Worm (Caenorhabditis elegans) whole organism, L2 larva: Measurements from ENCODE around the gene ufl-1.

ENCODE experiments used
- C34F6.9 ChIP-seq: fragments of 150-350 bp; optimal IDR thresholded peaks from 2 replicates; lab custom pipeline; 2014; ENCODE audit warnings: missing biosample characterization, missing genetic modification characterization
- R02D3.7 ChIP-seq: fragments of 150-350 bp; optimal IDR thresholded peaks from 2 replicates; lab custom pipeline; 2014; ENCODE audit warnings: missing biosample characterization, missing genetic modification characterization
- Y55F3AM.14 ChIP-seq: fragments of 200-800 bp; sonication (Bioruptor generic); optimal IDR thresholded peaks from 2 replicates; lab custom pipeline; 2018; ENCODE audit warnings: mild to moderate bottlenecking, missing genetic modification characterization, missing compliant biosample characterization
- alr-1 ChIP-seq: fragments of 150-350 bp; optimal IDR thresholded peaks from 2 replicates; lab custom pipeline; 2014; ENCODE audit warnings: missing biosample characterization, missing genetic modification characterization
- aly-2 ChIP-seq: fragments of 150-350 bp; optimal IDR thresholded peaks from 2 replicates; lab custom pipeline; 2014; ENCODE audit warnings: missing biosample characterization, missing genetic modification characterization
- blmp-1 ChIP-seq: sonication (generic microtip); optimal IDR thresholded peaks from 2 replicates; lab custom pipeline; 2017; ENCODE audit warnings: missing genetic modification characterization, mild to moderate bottlenecking, missing compliant biosample characterization, antibody characterized with exemption, moderate library complexity; ENCODE audit not compliant: insufficient read depth
- ceh-16 ChIP-seq: fragments of 150-350 bp; optimal IDR thresholded peaks from 2 replicates; lab custom pipeline; 2014; ENCODE audit warnings: missing biosample characterization, missing genetic modification characterization
- ceh-82 ChIP-seq: fragments of 150-350 bp; optimal IDR thresholded peaks from 2 replicates; lab custom pipeline; 2014; ENCODE audit warnings: missing biosample characterization, missing genetic modification characterization
- crh-2 ChIP-seq: sonication (generic microtip); optimal IDR thresholded peaks from 2 replicates; lab custom pipeline; 2017; ENCODE audit warnings: missing biosample characterization, missing genetic modification characterization
- egl-27 ChIP-seq: sonication (generic microtip); optimal IDR thresholded peaks from 3 replicates; lab custom pipeline; 2017; ENCODE audit warnings: missing biosample characterization, missing genetic modification reagents, missing genetic modification characterization
- elt-1 ChIP-seq: fragments of 150-350 bp; optimal IDR thresholded peaks from 2 replicates; lab custom pipeline; 2014; ENCODE audit warnings: missing biosample characterization, missing genetic modification characterization
- fos-1 ChIP-seq: fragments of 150-350 bp; optimal IDR thresholded peaks from 2 replicates; lab custom pipeline; 2014; ENCODE audit warnings: missing biosample characterization, missing genetic modification characterization
- gmeb-1 ChIP-seq: fragments of 150-350 bp; optimal IDR thresholded peaks from 2 replicates; lab custom pipeline; 2014; ENCODE audit warnings: missing biosample characterization, missing genetic modification characterization
- lin-11 ChIP-seq: fragments of 150-350 bp; sonication (generic microtip); optimal IDR thresholded peaks from 2 replicates; lab custom pipeline; 2014; ENCODE audit warnings: missing biosample characterization, missing genetic modification characterization, inconsistent platforms, mixed read lengths
- lin-13 ChIP-seq: fragments of 150-350 bp; optimal IDR thresholded peaks from 2 replicates; lab custom pipeline; 2014; ENCODE audit warnings: missing biosample characterization, missing genetic modification reagents, missing genetic modification characterization
- lin-39 ChIP-seq: fragments of 150-350 bp; optimal IDR thresholded peaks from 2 replicates; lab custom pipeline; 2014; ENCODE audit warnings: missing biosample characterization, missing genetic modification reagents, missing genetic modification characterization
- lsy-2 ChIP-seq, 2 experiments: fragments of 150-350 bp in 1 of 2; sonication (generic microtip) in 1 of 2; optimal IDR thresholded peaks; 2 replicates each; lab custom pipeline; 2014 to 2017; ENCODE audit warnings: missing biosample characterization in 2 of 2, missing genetic modification characterization in 2 of 2
- mbf-1 ChIP-seq: sonication (generic microtip); optimal IDR thresholded peaks from 2 replicates; lab custom pipeline; 2017; ENCODE audit warnings: missing biosample characterization, missing genetic modification characterization
- mdl-1 ChIP-seq, 2 experiments: fragments of 150-350 bp in 1 of 2; sonication (generic microtip) in 1 of 2; optimal IDR thresholded peaks; 2 replicates each; lab custom pipeline; 2017; ENCODE audit warnings: missing biosample characterization in 2 of 2, missing genetic modification characterization in 2 of 2
- nhr-10 ChIP-seq: sonication (generic microtip); optimal IDR thresholded peaks from 2 replicates; lab custom pipeline; 2017; ENCODE audit warnings: missing biosample characterization, missing genetic modification characterization
- nhr-11 ChIP-seq: fragments of 150-350 bp; optimal IDR thresholded peaks from 2 replicates; lab custom pipeline; 2014; ENCODE audit warnings: missing biosample characterization, missing genetic modification characterization
- nhr-23 ChIP-seq: fragments of 150-350 bp; optimal IDR thresholded peaks from 2 replicates; lab custom pipeline; 2014; ENCODE audit warnings: missing biosample characterization, missing genetic modification reagents, missing genetic modification characterization
- nhr-25 ChIP-seq: fragments of 150-350 bp; sonication (generic microtip); optimal IDR thresholded peaks from 3 replicates; lab custom pipeline; 2014; ENCODE audit warnings: missing biosample characterization, missing genetic modification characterization
- nhr-6 ChIP-seq: fragments of 150-350 bp; optimal IDR thresholded peaks from 2 replicates; lab custom pipeline; 2014; ENCODE audit warnings: missing biosample characterization, missing genetic modification characterization
- nhr-77 ChIP-seq: fragments of 150-350 bp; optimal IDR thresholded peaks from 2 replicates; lab custom pipeline; 2014; ENCODE audit warnings: missing biosample characterization, missing genetic modification characterization
- peb-1 ChIP-seq: fragments of 150-350 bp; optimal IDR thresholded peaks from 2 replicates; lab custom pipeline; 2014; ENCODE audit warnings: missing biosample characterization, missing genetic modification characterization
- sem-4 ChIP-seq: fragments of 150-350 bp; optimal IDR thresholded peaks from 2 replicates; lab custom pipeline; 2014; ENCODE audit warnings: missing biosample characterization, missing genetic modification reagents, missing genetic modification characterization
- skn-1 ChIP-seq: sonication (generic microtip); optimal IDR thresholded peaks from 2 replicates; lab custom pipeline; 2017; ENCODE audit warnings: missing biosample characterization, missing genetic modification characterization
- sma-3 ChIP-seq: sonication (generic microtip); optimal IDR thresholded peaks from 2 replicates; lab custom pipeline; 2016; ENCODE audit warnings: missing genetic modification reagents, missing genetic modification characterization, missing compliant biosample characterization
- sma-9 ChIP-seq, 2 experiments: fragments of 150-350 bp in 1 of 2; sonication (generic microtip) in 1 of 2; optimal IDR thresholded peaks; 2 replicates each; lab custom pipeline; 2014 to 2016; ENCODE audit warnings: missing genetic modification characterization in 2 of 2, mild to moderate bottlenecking in 1 of 2, missing biosample characterization in 1 of 2, missing compliant biosample characterization in 1 of 2, missing genetic modification reagents in 1 of 2, moderate library complexity in 1 of 2
- unc-39 ChIP-seq: fragments of 150-350 bp; optimal IDR thresholded peaks from 2 replicates; lab custom pipeline; 2014; ENCODE audit warnings: missing biosample characterization, missing genetic modification characterization
- unc-55 ChIP-seq: fragments of 150-350 bp; sonication (generic microtip); optimal IDR thresholded peaks from 3 replicates; lab custom pipeline; 2014; ENCODE audit warnings: missing biosample characterization, missing genetic modification reagents, missing genetic modification characterization
- zag-1 ChIP-seq: fragments of 150-350 bp; optimal IDR thresholded peaks from 2 replicates; lab custom pipeline; 2014; ENCODE audit warnings: missing biosample characterization, missing genetic modification characterization
- ztf-11 ChIP-seq: sonication (generic microtip); optimal IDR thresholded peaks from 2 replicates; lab custom pipeline; 2017; ENCODE audit warnings: missing biosample characterization, missing genetic modification characterization

Gene ufl-1

DNA sequence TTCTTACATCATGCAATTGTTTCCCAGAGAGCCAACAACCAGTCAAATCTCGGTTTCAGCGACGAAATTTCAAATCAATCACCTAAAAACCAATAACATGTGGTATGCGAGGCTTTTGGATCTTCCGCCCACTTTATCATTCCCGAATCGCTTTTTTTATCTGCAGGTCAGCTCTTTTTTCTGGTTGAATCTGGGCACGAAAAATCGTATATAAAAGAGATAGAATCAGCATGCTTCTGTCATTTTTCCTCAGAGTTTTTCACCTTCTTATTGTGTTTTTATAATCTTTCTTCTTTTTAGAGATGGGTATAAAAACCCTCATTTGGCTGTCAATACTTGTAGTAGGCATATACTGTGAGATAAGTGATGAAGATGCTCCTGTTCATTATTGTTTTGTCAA, 33.3 kb downstream of the ufl-1 start, which contains the start of gene cht-3:
Gene cht-3, plus strand, starts transcription at position 301 of the 400 bp plus-strand sequence.
- TF ChIP-seq zag-1 (no peak), unc-39 (no peak), blmp-1 (no peak), lin-39 (no peak), sem-4 (tag; lab: Kevin White, UChicago) (no peak), nhr-10 (no peak), egl-27 (tag; lab: Kevin White, UChicago) (no peak), nhr-11 (tag; lab: Kevin White, UChicago) (no peak), nhr-23 (tag; lab: Kevin White, UChicago) (no peak), ceh-82 (no peak), gmeb-1 (tag; lab: Kevin White, UChicago) (no peak), sma-9 (GFP tag; optimal IDR thresholded peaks at IDR 0.05; lab: Kevin White, UChicago) (no peak), sma-9 (tag; optimal IDR thresholded peaks at IDR 0.05; lab: Kevin White, UChicago) (no peak), mdl-1 (tag; optimal IDR thresholded peaks at IDR 0.05; lab: Kevin White, UChicago) (no peak), lin-13 (GFP tag; lab: Kevin White, UChicago) (no peak), nhr-6 (tag; lab: Kevin White, UChicago) (no peak), skn-1 (no peak), crh-2 (tag; lab: Kevin White, UChicago) (no peak), unc-55 (GFP tag; lab: Kevin White, UChicago) (no peak), lsy-2 (tag; optimal IDR thresholded peaks at IDR 0.05; lab: Kevin White, UChicago) (no peak), elt-1 (tag; lab: Kevin White, UChicago) (no peak)

DNA sequence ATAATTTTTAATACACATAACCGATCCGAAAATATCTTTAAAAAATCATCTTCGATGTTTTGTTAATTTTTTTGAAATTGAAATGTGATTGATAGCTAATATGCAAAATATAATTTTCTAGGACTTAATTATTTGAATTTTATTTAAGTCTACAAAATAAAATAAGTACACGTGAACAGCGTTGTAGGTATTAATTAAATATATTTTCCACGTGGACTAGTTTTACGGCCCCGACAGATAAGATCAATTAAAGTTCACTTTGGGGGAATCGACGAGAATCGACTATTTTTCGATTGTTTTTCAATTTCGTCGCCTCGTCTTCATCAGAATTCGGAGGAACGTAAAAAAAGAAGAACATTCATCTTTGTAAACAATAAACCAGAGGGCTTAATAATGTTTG, 37.5 kb downstream of the ufl-1 start, which contains the start of gene C25A8.5:
Gene C25A8.5, plus strand, starts transcription at position 301 of the 400 bp plus-strand sequence.
- TF ChIP-seq sma-3 (GFP tag; lab: Kevin White, UChicago) (no peak), lin-11 (no peak), egl-27 (tag; lab: Kevin White, UChicago) (no peak), lin-39 (no peak), unc-55 (GFP tag; lab: Kevin White, UChicago) (no peak), nhr-23 (tag; lab: Kevin White, UChicago) (no peak), R02D3.7 (tag; lab: Kevin White, UChicago) (no peak), sma-9 (GFP tag; optimal IDR thresholded peaks at IDR 0.05; lab: Kevin White, UChicago) (no peak), sma-9 (tag; optimal IDR thresholded peaks at IDR 0.05; lab: Kevin White, UChicago) (no peak), aly-2 (tag; lab: Kevin White, UChicago) (no peak), ceh-82 (no peak), crh-2 (tag; lab: Kevin White, UChicago) (no peak), alr-1 (tag; lab: Kevin White, UChicago) (no peak), peb-1 (tag; lab: Kevin White, UChicago) (no peak), unc-39 (no peak), zag-1 (no peak), elt-1 (tag; lab: Kevin White, UChicago) (no peak)

DNA sequence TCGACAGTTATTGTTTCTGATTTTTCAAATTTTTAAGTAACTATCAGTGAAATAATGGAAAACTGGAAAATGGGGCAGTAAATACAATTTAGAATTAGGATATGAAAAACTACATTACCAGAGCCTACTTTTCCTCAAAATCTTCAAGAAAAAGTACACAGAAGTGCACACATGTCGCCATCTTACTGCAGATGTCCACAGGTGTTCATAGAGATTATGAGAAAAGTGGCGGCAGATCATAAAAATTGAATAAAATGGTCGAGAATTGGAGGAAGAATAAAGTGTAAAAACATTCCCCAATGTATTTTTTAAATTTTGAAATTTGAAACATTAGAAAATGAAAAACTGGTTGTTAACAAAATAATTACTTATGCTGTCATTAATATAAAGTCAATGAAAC, 38.7 kb downstream of the ufl-1 start:
- TF ChIP-seq alr-1 (tag; lab: Kevin White, UChicago) (no peak), elt-1 (tag; lab: Kevin White, UChicago) (no peak), ceh-16 (tag; lab: Kevin White, UChicago) (no peak), blmp-1 (no peak), sma-3 (GFP tag; lab: Kevin White, UChicago) (no peak), R02D3.7 (tag; lab: Kevin White, UChicago) (no peak), C34F6.9 (tag; lab: Kevin White, UChicago) (no peak), fos-1 (no peak), lin-13 (GFP tag; lab: Kevin White, UChicago) (no peak), nhr-77 (tag; lab: Kevin White, UChicago) (no peak), mbf-1 (no peak), ceh-82 (no peak)

DNA sequence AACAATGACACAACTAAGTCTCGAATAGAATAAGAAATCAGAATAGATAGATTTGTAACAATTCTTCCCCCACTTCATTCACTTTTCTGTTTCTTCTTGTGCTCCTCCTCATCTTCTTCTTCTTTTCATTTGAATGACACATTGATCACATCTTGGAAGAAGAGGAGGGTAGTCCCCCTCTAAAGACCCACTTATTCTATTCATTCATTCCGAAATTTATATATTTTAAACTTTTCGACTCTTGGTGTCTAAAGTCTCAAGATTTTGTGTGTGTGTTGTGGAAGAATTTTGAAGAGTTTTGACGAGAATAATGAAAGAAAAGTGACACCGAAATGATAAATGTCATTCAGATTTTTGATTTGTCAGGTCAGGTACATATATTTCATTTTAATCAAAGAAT, 45.6 kb downstream of the ufl-1 start:
- TF ChIP-seq lin-39 = no peak
- TF ChIP-seq ztf-11 (tag; lab: Kevin White, UChicago) = no peak
- TF ChIP-seq nhr-11 (tag; lab: Kevin White, UChicago) = no peak
- no peak for TF ChIP-seq nhr-25 (tag; lab: Kevin White, UChicago)
- TF ChIP-seq R02D3.7 (tag; lab: Kevin White, UChicago) = no peak
- no peak for TF ChIP-seq mdl-1 (tag; optimal IDR thresholded peaks at IDR 0.05; lab: Kevin White, UChicago)
- TF ChIP-seq Y55F3AM.14 (GFP tag; lab: Kevin White, UChicago) = no peak
- TF ChIP-seq, all 48 proteins: peak for 0
